Worm (Caenorhabditis elegans) whole organism, young adult: ENCODE results near the gene uncp-18.

Source experiments
- B0019.2 ChIP-seq: fragments of 200-800 bp; sonication (Bioruptor generic); conservative IDR thresholded peaks from 2 replicates; pipeline ENCODE4 v1.3.6; 2022; ENCODE audit warnings: missing genetic modification reagents, missing genetic modification characterization, missing compliant biosample characterization
- B0035.1 ChIP-seq: sonication (generic microtip); optimal IDR thresholded peaks from 2 replicates; lab custom pipeline; 2016; ENCODE audit warnings: missing genetic modification characterization, mild to moderate bottlenecking, missing compliant biosample characterization, missing genotype, missing genetic modification reagents
- B0261.1 ChIP-seq: sonication (generic microtip); optimal IDR thresholded peaks from 2 replicates; lab custom pipeline; 2016; ENCODE audit warnings: mild to moderate bottlenecking, missing genetic modification characterization, moderate library complexity, missing compliant biosample characterization
- F23B12.7 ChIP-seq: sonication (generic microtip); optimal IDR thresholded peaks from 2 replicates; lab custom pipeline; 2017; ENCODE audit warnings: missing genetic modification characterization, mild to moderate bottlenecking, missing compliant biosample characterization, antibody characterized with exemption, moderate library complexity; ENCODE audit not compliant: insufficient read depth
- F37B4.10 ChIP-seq: fragments of 200-800 bp; sonication (Bioruptor generic); IDR thresholded peaks from 2 replicates; pipeline ENCODE4 v1.3.6; 2022; ENCODE audit warnings: missing genetic modification characterization, missing compliant biosample characterization
- F52B5.7 ChIP-seq: sonication (generic microtip); optimal IDR thresholded peaks from 2 replicates; lab custom pipeline; 2016; ENCODE audit warnings: mild to moderate bottlenecking, missing genetic modification characterization, missing compliant biosample characterization
- F57C9.4 ChIP-seq: sonication (generic microtip); optimal IDR thresholded peaks from 2 replicates; lab custom pipeline; 2017; ENCODE audit warnings: mild to moderate bottlenecking, missing genetic modification characterization, missing compliant biosample characterization
- K11D2.4 ChIP-seq: fragments of 200-800 bp; sonication (Bioruptor generic); IDR thresholded peaks from 2 replicates; pipeline ENCODE4 v1.3.6; 2022; ENCODE audit warnings: missing genetic modification reagents, missing genetic modification characterization, missing compliant biosample characterization
- K12H6.12 ChIP-seq: fragments of 200-800 bp; sonication (Bioruptor generic); optimal IDR thresholded peaks from 2 replicates; lab custom pipeline; 2018; ENCODE audit warnings: mild to moderate bottlenecking, missing genetic modification characterization, missing compliant biosample characterization
- Y53F4B.3 ChIP-seq: fragments of 200-800 bp; sonication (Bioruptor generic); IDR thresholded peaks from 2 replicates; pipeline ENCODE4 v1.3.6; 2022; ENCODE audit warnings: missing genetic modification reagents, missing genetic modification characterization, missing compliant biosample characterization
- Y53G8AR.9 ChIP-seq: fragments of 200-800 bp; sonication (Bioruptor generic); conservative IDR thresholded peaks from 2 replicates; pipeline ENCODE4 v1.3.6; 2022; ENCODE audit warnings: missing genetic modification reagents, missing genetic modification characterization, missing compliant biosample characterization
- Y67H2A.10 ChIP-seq: fragments of 200-800 bp; sonication (Bioruptor generic); conservative IDR thresholded peaks from 2 replicates; pipeline ENCODE4 v1.3.6; 2022; ENCODE audit warnings: missing genetic modification reagents, missing genetic modification characterization, missing compliant biosample characterization
- Y79H2A.3 ChIP-seq: fragments of 200-800 bp; sonication (Bioruptor generic); conservative IDR thresholded peaks from 2 replicates; pipeline ENCODE4 v1.3.6; 2022; ENCODE audit warnings: missing genetic modification reagents, missing genetic modification characterization, missing compliant biosample characterization
- aptf-3 ChIP-seq: fragments of 200-800 bp; sonication (Bioruptor generic); IDR thresholded peaks from 2 replicates; pipeline ENCODE4 v1.3.6; 2022; ENCODE audit warnings: missing genetic modification characterization, missing compliant biosample characterization
- atf-7 ChIP-seq: sonication (generic microtip); optimal IDR thresholded peaks from 2 replicates; lab custom pipeline; 2017; ENCODE audit warnings: mild to moderate bottlenecking, missing genetic modification characterization, missing compliant biosample characterization
- ceh-58 ChIP-seq: fragments of 200-800 bp; sonication (Bioruptor generic); IDR thresholded peaks from 2 replicates; pipeline ENCODE4 v1.3.6; 2022; ENCODE audit warnings: missing genetic modification characterization, missing compliant biosample characterization
- ceh-91 ChIP-seq: fragments of 200-800 bp; sonication (Bioruptor generic); IDR thresholded peaks from 2 replicates; pipeline ENCODE4 v1.3.6; 2022; ENCODE audit warnings: missing genetic modification reagents, missing genetic modification characterization, missing compliant biosample characterization
- chd-7 ChIP-seq: sonication (generic microtip); optimal IDR thresholded peaks from 2 replicates; lab custom pipeline; 2016; ENCODE audit warnings: mild to moderate bottlenecking, missing genetic modification characterization, moderate library complexity, missing compliant biosample characterization
- dox-1 ChIP-seq: fragments of 200-800 bp; sonication (Bioruptor generic); IDR thresholded peaks from 2 replicates; pipeline ENCODE4 v1.3.6; 2022; ENCODE audit warnings: missing genetic modification reagents, missing genetic modification characterization, missing compliant biosample characterization
- egl-18 ChIP-seq: fragments of 200-800 bp; sonication (Bioruptor generic); IDR thresholded peaks from 2 replicates; pipeline ENCODE4 v1.3.6; 2022; ENCODE audit warnings: missing genetic modification reagents, missing genetic modification characterization, missing compliant biosample characterization
- egrh-3 ChIP-seq: fragments of 200-800 bp; sonication (Bioruptor generic); IDR thresholded peaks from 2 replicates; pipeline ENCODE4 v1.3.6; 2022; ENCODE audit warnings: missing genetic modification reagents, missing genetic modification characterization, missing compliant biosample characterization
- him-1 ChIP-seq: sonication (generic microtip); optimal IDR thresholded peaks from 2 replicates; lab custom pipeline; 2016; ENCODE audit warnings: missing genotype, missing genetic modification reagents, missing genetic modification characterization, missing compliant biosample characterization
- hmg-1.2 ChIP-seq: fragments of 200-800 bp; sonication (Bioruptor generic); IDR thresholded peaks from 2 replicates; pipeline ENCODE4 v1.3.6; 2022; ENCODE audit warnings: missing genetic modification reagents, missing genetic modification characterization, missing compliant biosample characterization
- lir-1 ChIP-seq: fragments of 200-800 bp; sonication (Bioruptor generic); conservative IDR thresholded peaks from 2 replicates; pipeline ENCODE4 v1.3.6; 2022; ENCODE audit warnings: missing genetic modification reagents, missing genetic modification characterization, missing compliant biosample characterization
- lsy-27 ChIP-seq: sonication (generic microtip); optimal IDR thresholded peaks from 2 replicates; lab custom pipeline; 2017; ENCODE audit warnings: missing genetic modification characterization, mild to moderate bottlenecking, missing compliant biosample characterization, antibody characterized with exemption, missing genotype, borderline replicate concordance; ENCODE audit not compliant: insufficient read depth
- madf-3 ChIP-seq: fragments of 200-800 bp; sonication (Bioruptor generic); IDR thresholded peaks from 2 replicates; pipeline ENCODE4 v1.3.6; 2022; ENCODE audit warnings: missing genetic modification reagents, missing genetic modification characterization, missing compliant biosample characterization
- mxl-1 ChIP-seq: sonication (generic microtip); optimal IDR thresholded peaks from 2 replicates; lab custom pipeline; 2016; ENCODE audit warnings: missing genetic modification characterization, missing compliant biosample characterization
- nfyb-1 ChIP-seq: fragments of 200-800 bp; sonication (Bioruptor generic); IDR thresholded peaks from 2 replicates; pipeline ENCODE4 v1.3.6; 2022; ENCODE audit warnings: missing genetic modification reagents, missing genetic modification characterization, missing compliant biosample characterization
- nhr-80 ChIP-seq: sonication (generic microtip); optimal IDR thresholded peaks from 2 replicates; lab custom pipeline; 2016; ENCODE audit warnings: missing genetic modification characterization, missing compliant biosample characterization
- nhr-90 ChIP-seq: sonication (generic microtip); optimal IDR thresholded peaks from 2 replicates; lab custom pipeline; 2016; ENCODE audit warnings: missing genotype, mild to moderate bottlenecking, missing genetic modification characterization, missing compliant biosample characterization
- pha-4 ChIP-seq: fragments of 150-350 bp; sonication (generic microtip); optimal IDR thresholded peaks from 2 replicates; lab custom pipeline; 2014; ENCODE audit warnings: missing biosample characterization, missing genetic modification reagents, missing genetic modification characterization
- rec-8 ChIP-seq, 2 experiments: sonication (generic microtip); optimal IDR thresholded peaks; 2 replicates each; lab custom pipeline; 2016; ENCODE audit warnings: mild to moderate bottlenecking in 2 of 2, missing genetic modification characterization in 2 of 2, missing genetic modification reagents in 2 of 2, missing genotype in 2 of 2, missing biosample characterization in 1 of 2, missing compliant biosample characterization in 1 of 2, moderate library complexity in 1 of 2
- sdz-38 ChIP-seq: sonication (generic microtip); optimal IDR thresholded peaks from 2 replicates; lab custom pipeline; 2016; ENCODE audit warnings: missing genotype, missing genetic modification characterization, missing compliant biosample characterization
- sea-2 ChIP-seq: fragments of 200-800 bp; sonication (Bioruptor generic); IDR thresholded peaks from 2 replicates; pipeline ENCODE4 v1.3.6; 2022; ENCODE audit warnings: missing genetic modification characterization, missing compliant biosample characterization
- snpc-3.4 ChIP-seq: sonication (generic microtip); optimal IDR thresholded peaks from 2 replicates; lab custom pipeline; 2017; ENCODE audit warnings: missing genetic modification characterization, mild to moderate bottlenecking, missing compliant biosample characterization, antibody characterized with exemption, moderate library complexity, missing genotype, missing genetic modification reagents
- snpc-4 ChIP-seq, 5 experiments: fragments of 150-350 bp in 1 of 5; sonication (generic microtip) in 4 of 5; optimal IDR thresholded peaks; 2 replicates each; lab custom pipeline; 2014 to 2018; ENCODE audit warnings: missing genetic modification characterization in 5 of 5, missing biosample characterization in 3 of 5, antibody characterized with exemption in 2 of 5, mild to moderate bottlenecking in 2 of 5, missing compliant biosample characterization in 2 of 5, missing genotype in 2 of 5, moderate library complexity in 2 of 5, missing genetic modification reagents in 1 of 5
- sptf-2 ChIP-seq: fragments of 200-800 bp; sonication (Bioruptor generic); optimal IDR thresholded peaks from 2 replicates; lab custom pipeline; 2018; ENCODE audit warnings: mild to moderate bottlenecking, missing genetic modification characterization, missing compliant biosample characterization
- tbp1 ChIP-seq: fragments of 200-800 bp; sonication (Bioruptor generic); optimal IDR thresholded peaks from 2 replicates; lab custom pipeline; 2018; ENCODE audit warnings: mild to moderate bottlenecking, missing genetic modification characterization, missing compliant biosample characterization
- tbx-9 ChIP-seq: sonication (generic microtip); optimal IDR thresholded peaks from 2 replicates; lab custom pipeline; 2016; ENCODE audit warnings: borderline replicate concordance, missing genetic modification characterization, inconsistent platforms, missing compliant biosample characterization
- tlf-1 ChIP-seq: fragments of 200-800 bp; sonication (Bioruptor generic); optimal IDR thresholded peaks from 2 replicates; lab custom pipeline; 2018; ENCODE audit warnings: mild to moderate bottlenecking, missing genetic modification characterization, missing compliant biosample characterization
- unc-62 ChIP-seq: fragments of 150-350 bp; optimal IDR thresholded peaks from 2 replicates; lab custom pipeline; 2014; ENCODE audit warnings: missing biosample characterization, missing genetic modification reagents, missing genetic modification characterization
- xnd-1 ChIP-seq: sonication (generic microtip); optimal IDR thresholded peaks from 2 replicates; lab custom pipeline; 2016; ENCODE audit warnings: missing genotype, missing genetic modification reagents, missing genetic modification characterization, missing compliant biosample characterization
- zim-3 ChIP-seq: sonication (generic microtip); optimal IDR thresholded peaks from 2 replicates; lab custom pipeline; 2017; ENCODE audit warnings: mild to moderate bottlenecking, missing genetic modification characterization, moderate library complexity, missing compliant biosample characterization
- ztf-22 ChIP-seq: fragments of 200-800 bp; sonication (Bioruptor generic); optimal IDR thresholded peaks from 2 replicates; lab custom pipeline; 2018; ENCODE audit warnings: mild to moderate bottlenecking, missing genetic modification characterization, moderate library complexity, missing compliant biosample characterization
- ztf-25 ChIP-seq: fragments of 200-800 bp; sonication (Bioruptor generic); IDR thresholded peaks from 2 replicates; pipeline ENCODE4 v1.3.6; 2022; ENCODE audit warnings: missing genetic modification reagents, missing genetic modification characterization, missing compliant biosample characterization
- ztf-28 ChIP-seq: fragments of 200-800 bp; sonication (Bioruptor generic); IDR thresholded peaks from 2 replicates; pipeline ENCODE4 v1.3.6; 2022; ENCODE audit warnings: missing genetic modification reagents, missing genetic modification characterization, missing compliant biosample characterization
- ztf-6 ChIP-seq: fragments of 200-800 bp; sonication (Bioruptor generic); IDR thresholded peaks from 2 replicates; pipeline ENCODE4 v1.3.6; 2022; ENCODE audit warnings: missing genetic modification reagents, missing genetic modification characterization, missing compliant biosample characterization

uncp-18 gene

DNA sequence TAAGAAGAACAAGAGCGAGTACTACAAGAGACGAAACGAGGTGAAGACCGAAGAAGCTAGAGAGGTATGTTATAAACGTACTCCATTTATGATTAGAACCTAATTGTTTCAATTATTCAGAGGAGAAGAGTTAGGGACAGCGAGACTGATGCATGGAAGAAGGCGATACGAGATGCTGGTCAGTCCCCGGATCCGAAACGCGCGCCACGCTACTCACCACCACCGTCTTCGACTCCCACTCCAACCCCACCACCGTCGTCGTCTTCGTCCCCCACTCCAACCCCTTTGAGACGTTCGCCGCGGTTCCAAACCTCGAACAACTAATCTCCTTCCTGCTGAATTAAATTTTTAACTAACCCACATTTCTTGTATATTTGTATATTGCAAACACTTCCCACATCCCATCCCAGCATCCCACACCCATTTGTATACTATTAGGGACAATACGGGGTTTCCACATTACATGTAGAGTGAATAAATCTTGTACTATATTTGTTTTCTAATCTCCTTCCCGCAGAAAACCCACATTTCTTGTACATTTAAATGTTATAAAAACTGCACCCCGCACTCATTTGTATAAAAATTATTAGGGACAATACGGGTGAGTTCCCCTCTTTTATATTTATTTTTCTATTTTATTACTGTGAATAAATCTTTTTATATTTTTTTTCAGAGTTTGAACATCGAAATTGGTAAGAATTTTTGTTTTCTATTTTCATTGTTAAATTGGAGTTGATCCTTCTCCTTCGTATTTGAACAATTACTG is 2.9 kb upstream of the uncp-18 start:
- TF ChIP-seq hmg-1.2 (GFP tag; lab: Robert Waterston, UW) (no peak; the same call in 1 of the 2 replicates), nfyb-1 (GFP tag; lab: Robert Waterston, UW) (no peak), F57C9.4 (no peak), sdz-38 (tag; lab: Kevin White, UChicago) (no peak), ztf-6 (GFP tag; lab: Robert Waterston, UW) (no peak), sea-2 (GFP tag; lab: Robert Waterston, UW) (no peak), tbx-9 (no peak), rec-8 (tag; optimal IDR thresholded peaks at IDR 0.05; lab: Kevin White, UChicago) (no peak), ceh-58 (GFP tag; lab: Robert Waterston, UW) (no peak), Y67H2A.10 (no peak), B0035.1 (no peak), sptf-2 (GFP tag; lab: Kevin White, UChicago) (no peak), ztf-28 (GFP tag; lab: Robert Waterston, UW) (no peak), ztf-22 (GFP tag; lab: Kevin White, UChicago) (no peak), B0261.1 (tag; lab: Kevin White, UChicago) (no peak), F23B12.7 (tag; lab: Kevin White, UChicago) (no peak), pha-4 (no peak), B0019.2 (GFP tag; lab: Robert Waterston, UW) (no peak), ztf-25 (no peak), egl-18 (GFP tag; lab: Robert Waterston, UW) (no peak), nhr-80 (no peak), aptf-3 (GFP tag; lab: Robert Waterston, UW) (no peak; the same call in 1 of the 2 replicates), Y53F4B.3 (no peak), tbp1 (GFP tag; lab: Kevin White, UChicago) (no peak), atf-7 (tag; lab: Kevin White, UChicago) (no peak), F52B5.7 (tag; lab: Kevin White, UChicago) (no peak), mxl-1 (tag; lab: Kevin White, UChicago) (no peak), chd-7 (tag; lab: Kevin White, UChicago) (no peak), Y53G8AR.9 (GFP tag; lab: Robert Waterston, UW) (0 out of 2 replicates have a peak, but pooled peaks have one; percentile 12), xnd-1 (tag; lab: Kevin White, UChicago) (no peak), tlf-1 (GFP tag; lab: Kevin White, UChicago) (no peak), Y79H2A.3 (GFP tag; lab: Robert Waterston, UW) (no peak), nhr-90 (tag; lab: Kevin White, UChicago) (no peak), zim-3 (tag; lab: Kevin White, UChicago) (no peak), dox-1 (no peak), ceh-91 (GFP tag; lab: Robert Waterston, UW) (no peak), madf-3 (GFP tag; lab: Robert Waterston, UW) (no peak), K12H6.12 (tag; lab: Kevin White, UChicago) (no peak), snpc-4 (GFP tag; optimal IDR thresholded peaks at IDR 0.05; lab: Kevin White, UChicago) (no peak), snpc-4 (tag; optimal IDR thresholded peaks at IDR 0.05; lab: Kevin White, UChicago) (peak in 1 of 4 experiments; percentile 10), snpc-3.4 (tag; lab: Kevin White, UChicago) (peak; percentile 42), lir-1 (no peak), egrh-3 (GFP tag; lab: Robert Waterston, UW) (peak; percentile 61; the same call in 1 of the 2 replicates), F37B4.10 (GFP tag; lab: Robert Waterston, UW) (no peak), unc-62 (GFP tag; lab: Kevin White, UChicago) (no peak), him-1 (tag; lab: Kevin White, UChicago) (no peak), K11D2.4 (no peak), lsy-27 (tag; lab: Kevin White, UChicago) (no peak)
